Worm (Caenorhabditis elegans): ENCODE measurements around the gene F55G11.2.

Gene F55G11.2

ce11 chrIV:12978307-12979036, 9.4 kb upstream of the F55G11.2 start, which contains the start of gene K10D11.2:
TSS of gene K10D11.2 (plus strand) at chrIV:12978986.
- TF ChIP-seq attf-4 (tag; optimal IDR thresholded peaks at IDR 0.05) (no peak), ceh-82 (tag; optimal IDR thresholded peaks at IDR 0.05) (no peak), daf-16 (GFP tag; optimal IDR thresholded peaks at IDR 0.05) (no peak), daf-16 (tag; optimal IDR thresholded peaks at IDR 0.05) (peak; percentile 38), spr-1 (tag; optimal IDR thresholded peaks at IDR 0.05) (no peak), hlh-11 (tag; optimal IDR thresholded peaks at IDR 0.05) (peak; percentile 7), pqm-1 (tag; optimal IDR thresholded peaks at IDR 0.05) (peak; percentile 3), D1046.2 (GFP tag; IDR thresholded peaks at IDR 0.05) (no peak), zip-2 (tag; optimal IDR thresholded peaks at IDR 0.05) (no peak), php-3 (GFP tag; IDR thresholded peaks at IDR 0.05) (peak; percentile 34; the same call in 1 of the 2 replicates), zag-1 (tag; optimal IDR thresholded peaks at IDR 0.05) (no peak), nhr-28 (tag; optimal IDR thresholded peaks at IDR 0.05) (peak; percentile 42), fos-1 (tag; optimal IDR thresholded peaks at IDR 0.05) (no peak), T20F7.1 (GFP tag; optimal IDR thresholded peaks at IDR 0.05) (no peak), mdt-29 (GFP tag; IDR thresholded peaks at IDR 0.05) (no peak), gei-8 (GFP tag; optimal IDR thresholded peaks at IDR 0.05) (no peak), dmd-6 (GFP tag; IDR thresholded peaks at IDR 0.05) (peak; percentile 87), daf-19 (GFP tag; conservative IDR thresholded peaks at IDR 0.05) (no peak), sdz-12 (GFP tag; optimal IDR thresholded peaks at IDR 0.05) (no peak), madf-9 (GFP tag; conservative IDR thresholded peaks at IDR 0.05) (no peak), arid-1 (GFP tag; conservative IDR thresholded peaks at IDR 0.05) (no peak), dmd-8 (GFP tag; IDR thresholded peaks at IDR 0.05) (no peak), mxl-2 (GFP tag; conservative IDR thresholded peaks at IDR 0.05) (no peak), set-16 (GFP tag; IDR thresholded peaks at IDR 0.05) (no peak)

DNA sequence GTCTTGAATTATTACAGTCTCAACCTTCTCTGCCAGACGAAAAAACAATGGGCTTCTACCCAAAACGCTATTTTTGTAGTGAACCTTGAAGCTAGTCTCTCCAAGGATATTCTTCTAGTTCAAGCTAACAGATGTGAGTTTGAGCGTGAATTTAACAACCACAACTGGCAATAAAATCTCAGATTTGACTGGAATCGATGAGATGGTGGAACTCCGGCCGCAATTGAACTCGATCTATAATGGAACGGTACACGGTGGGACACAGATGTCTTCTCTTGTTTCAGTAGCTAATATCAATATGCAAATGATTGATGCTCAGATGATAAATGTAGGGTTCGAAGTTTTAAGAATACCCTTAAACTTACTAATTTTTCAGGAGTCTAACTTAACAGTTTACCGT, 8.6 kb upstream of the F55G11.2 start:
- no peak for TF ChIP-seq nhr-48 (tag; optimal IDR thresholded peaks at IDR 0.05)
- no peak for TF ChIP-seq egl-27 (tag; optimal IDR thresholded peaks at IDR 0.05)
- TF ChIP-seq unc-62 (GFP tag; optimal IDR thresholded peaks at IDR 0.05 in 1 of 2): peak in 1 of 2 experiments; percentile 95
- TF ChIP-seq unc-62 (tag; optimal IDR thresholded peaks at IDR 0.05): no peak

DNA sequence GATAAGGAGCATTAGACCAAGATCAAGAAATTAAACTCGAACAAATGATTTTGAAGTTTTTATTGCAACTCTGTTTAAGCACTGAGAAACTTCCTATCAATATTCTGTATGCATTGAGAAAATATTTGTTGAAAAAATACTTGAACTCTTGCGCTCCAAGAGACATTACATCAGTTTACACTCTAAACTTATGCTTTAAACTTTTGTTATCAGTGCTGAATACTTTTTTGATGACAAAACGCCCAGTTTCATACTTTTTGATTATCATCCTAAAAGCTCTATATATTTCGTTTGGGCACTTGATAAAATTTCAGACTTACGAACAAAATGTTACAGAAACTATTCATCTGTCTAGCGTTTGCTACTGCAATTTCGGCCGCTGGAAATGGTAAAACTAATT, 6.9 kb upstream of the F55G11.2 start, which contains the start of gene dod-17:
Gene dod-17, plus strand, starts transcription at position 323 of the 400 bp plus-strand sequence.
- peak; percentile 35 for TF ChIP-seq pqm-1 (tag; optimal IDR thresholded peaks at IDR 0.05)
- TF ChIP-seq hif-1 (tag; optimal IDR thresholded peaks at IDR 0.05): no peak
- no peak for TF ChIP-seq ztf-11 (tag; optimal IDR thresholded peaks at IDR 0.05)
- no peak; the same call in 1 of the 2 replicates for TF ChIP-seq dmd-6 (GFP tag; IDR thresholded peaks at IDR 0.05)

DNA sequence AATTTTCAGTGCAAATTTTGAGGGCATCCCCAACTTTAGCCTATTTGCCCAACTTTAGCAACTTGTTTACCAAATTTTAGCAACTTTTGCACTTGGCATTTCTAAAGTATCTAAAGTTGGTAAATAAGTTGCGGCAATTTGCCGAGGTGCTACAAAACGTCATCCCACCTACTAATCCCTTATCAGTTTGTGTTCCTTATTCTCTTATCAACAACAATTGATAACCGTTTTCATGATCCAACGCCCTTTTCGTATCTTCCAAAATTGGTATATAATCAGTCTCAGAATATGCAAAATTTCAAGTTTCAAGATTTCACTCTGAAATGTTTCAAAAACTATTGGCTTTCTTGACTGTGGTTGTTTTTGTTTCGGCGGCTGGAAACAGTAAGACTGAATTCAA, 4.2 kb upstream of the F55G11.2 start, which contains the start of gene F55G11.4:
Gene F55G11.4, plus strand, starts transcription at position 289 of the 400 bp plus-strand sequence.
- TF ChIP-seq ztf-7 (tag; optimal IDR thresholded peaks at IDR 0.05) (no peak), dmd-6 (GFP tag; IDR thresholded peaks at IDR 0.05) (peak; percentile 22; the same call in 1 of the 2 replicates), unc-62 (GFP tag; optimal IDR thresholded peaks at IDR 0.05 in 1 of 2) (peak in 1 of 2 experiments; percentile 52), unc-62 (tag; optimal IDR thresholded peaks at IDR 0.05) (no peak), F44E2.7 (GFP tag; IDR thresholded peaks at IDR 0.05) (no peak), tag-97 (GFP tag; IDR thresholded peaks at IDR 0.05) (no peak), ama-1 (optimal IDR thresholded peaks at IDR 0.05) (no peak), hlh-30 (tag; optimal IDR thresholded peaks at IDR 0.05; ENCODE audit: insufficient read depth) (no peak), lim-7 (GFP tag; IDR thresholded peaks at IDR 0.05) (no peak), pqm-1 (tag; optimal IDR thresholded peaks at IDR 0.05) (peak; percentile 44), Y75B8A.6 (GFP tag; IDR thresholded peaks at IDR 0.05) (no peak)
